Worm (Caenorhabditis elegans) whole organism, young adult: ENCODE data around the gene T13A10.64.

Experiments
- bed-2 ChIP-seq: fragments of 200-800 bp; sonication (Bioruptor generic); IDR thresholded peaks from 2 replicates; pipeline ENCODE4 v1.3.6; 2022; ENCODE audit warnings: missing genetic modification reagents, missing genetic modification characterization, missing compliant biosample characterization
- ceh-79 ChIP-seq: sonication (generic microtip); optimal IDR thresholded peaks from 2 replicates; lab custom pipeline; 2017; ENCODE audit warnings: mild to moderate bottlenecking, missing genetic modification characterization, missing compliant biosample characterization

- TF ChIP-seq ceh-79 (tag; lab: Kevin White, UChicago) (no peak), bed-2 (peak; percentile 83)
These were observed 48.4 kb upstream of the T13A10.64 start, which contains the start of gene C49A9.10 for ce11 chrIV:6206294-6206776.
